Fruit fly (Drosophila melanogaster) whole organism, embryonic: Measurements from ENCODE around the gene heph.

Experiments used
- CG13894 ChIP-seq: fragments of 200-800 bp; sonication (Bioruptor generic); optimal IDR thresholded peaks from 3 replicates; lab custom pipeline; 2018; ENCODE audit warnings: missing biosample characterization, mild to moderate bottlenecking, missing genetic modification characterization, moderate library complexity
- CG14050 ChIP-seq: fragments of 200-800 bp; sonication (Bioruptor generic); IDR thresholded peaks from 3 replicates; pipeline ENCODE4 v1.3.6; 2022; ENCODE audit warnings: missing biosample characterization, missing genetic modification characterization
- CG1647 ChIP-seq: fragments of 200-800 bp; sonication (Bioruptor generic); optimal IDR thresholded peaks from 3 replicates; lab custom pipeline; 2016; ENCODE audit warnings: missing biosample characterization, missing genetic modification characterization
- CG2202 ChIP-seq: fragments of 200-800 bp; sonication (Bioruptor generic); optimal IDR thresholded peaks from 2 replicates; lab custom pipeline; 2018; ENCODE audit warnings: missing biosample characterization, mild to moderate bottlenecking, missing genetic modification characterization
- CG31365 ChIP-seq: fragments of 200-800 bp; sonication (Bioruptor generic); optimal IDR thresholded peaks from 2 replicates; lab custom pipeline; 2018; ENCODE audit warnings: missing biosample characterization, mild to moderate bottlenecking, missing genetic modification characterization
- CG3281 ChIP-seq: fragments of 200-800 bp; sonication (Bioruptor generic); optimal IDR thresholded peaks from 3 replicates; lab custom pipeline; 2017; ENCODE audit warnings: missing biosample characterization, mild to moderate bottlenecking, missing genetic modification characterization
- CG33213 ChIP-seq: fragments of 200-800 bp; sonication (Bioruptor generic); optimal IDR thresholded peaks from 3 replicates; lab custom pipeline; 2016; ENCODE audit warnings: missing biosample characterization, missing genetic modification characterization
- CG4820 ChIP-seq: fragments of 200-800 bp; sonication (Bioruptor generic); optimal IDR thresholded peaks from 3 replicates; lab custom pipeline; 2016; ENCODE audit warnings: missing biosample characterization, missing genetic modification characterization
- CG5953 ChIP-seq: fragments of 200-800 bp; sonication (Bioruptor generic); IDR thresholded peaks from 2 replicates; pipeline ENCODE4 v1.3.6; 2022; ENCODE audit warnings: missing biosample characterization, missing genetic modification characterization
- CG9437 ChIP-seq: fragments of 200-800 bp; sonication (Bioruptor generic); optimal IDR thresholded peaks from 2 replicates; lab custom pipeline; 2018; ENCODE audit warnings: missing biosample characterization, mild to moderate bottlenecking, missing genetic modification characterization
- CG9876 ChIP-seq: fragments of 200-800 bp; sonication (Bioruptor generic); optimal IDR thresholded peaks from 2 replicates; lab custom pipeline; 2016; ENCODE audit warnings: missing biosample characterization, missing genetic modification characterization
- CHES-1-like ChIP-seq: fragments of 200-800 bp; sonication (Bioruptor generic); optimal IDR thresholded peaks from 2 replicates; lab custom pipeline; 2016; ENCODE audit warnings: missing biosample characterization, missing genetic modification characterization
- D ChIP-seq, 2 experiments: fragments of 200-800 bp in 1 of 2; fragments of >200 bp in 1 of 2; sonication (Bioruptor generic) in 1 of 2; optimal IDR thresholded peaks; 2 replicates in 1 of 2; 3 replicates in 1 of 2; lab custom pipeline; 2017; ENCODE audit warnings: mild to moderate bottlenecking in 1 of 2, missing biosample characterization in 1 of 2, missing genetic modification characterization in 1 of 2, missing genetic modification reagents in 1 of 2
- Dad ChIP-seq: fragments of 200-800 bp; sonication (Bioruptor generic); optimal IDR thresholded peaks from 3 replicates; lab custom pipeline; 2016; ENCODE audit warnings: missing biosample characterization, missing genetic modification characterization
- Deaf1 ChIP-seq: fragments of 200-800 bp; optimal IDR thresholded peaks from 3 replicates; lab custom pipeline; 2019; ENCODE audit warnings: missing biosample characterization, mild to moderate bottlenecking, missing genetic modification characterization, moderate library complexity
- Dp ChIP-seq: fragments of 200-800 bp; sonication (Bioruptor generic); optimal IDR thresholded peaks from 2 replicates; lab custom pipeline; 2018; ENCODE audit warnings: missing biosample characterization, mild to moderate bottlenecking, missing genetic modification characterization, moderate library complexity
- Kr ChIP-seq: fragments of 200-800 bp; sonication (Bioruptor generic); optimal IDR thresholded peaks from 2 replicates; lab custom pipeline; 2017; ENCODE audit warnings: missing biosample characterization, mild to moderate bottlenecking, missing genetic modification characterization
- Lhr ChIP-seq: fragments of 200-800 bp; sonication (Bioruptor generic); optimal IDR thresholded peaks from 3 replicates; lab custom pipeline; 2017; ENCODE audit warnings: mild to moderate bottlenecking, missing biosample characterization, missing genetic modification reagents, missing genetic modification characterization
- Med ChIP-seq: fragments of 200-800 bp; sonication (Bioruptor generic); peaks from one replicate; lab custom pipeline; 2016; ENCODE audit warnings: missing biosample characterization, missing genetic modification characterization, mild to moderate bottlenecking, inconsistent platforms, moderate library complexity
- Rfx ChIP-seq: fragments of 200-800 bp; sonication (Bioruptor generic); IDR thresholded peaks from 2 replicates; pipeline ENCODE4 v1.3.6; 2022; ENCODE audit warnings: missing biosample characterization, missing genetic modification characterization
- Sox100B ChIP-seq: fragments of 200-800 bp; sonication (Bioruptor generic); optimal IDR thresholded peaks from 3 replicates; lab custom pipeline; 2018; ENCODE audit warnings: missing biosample characterization, mild to moderate bottlenecking, missing genetic modification characterization
- Trl ChIP-seq, 3 experiments: fragments of >200 bp in 2 of 3; fragments of 200-800 bp in 1 of 3; sonication (Bioruptor generic) in 1 of 3; optimal IDR thresholded peaks; 2 replicates in 1 of 3; 3 replicates in 2 of 3; lab custom pipeline; 2016 to 2017; ENCODE audit warnings: missing biosample characterization in 1 of 3, missing genetic modification characterization in 1 of 3
- bsh ChIP-seq, 2 experiments: fragments of 200-800 bp; sonication (Bioruptor generic); optimal IDR thresholded peaks; 2 replicates each; lab custom pipeline; 2017 to 2018; ENCODE audit warnings: mild to moderate bottlenecking in 2 of 2, missing biosample characterization in 2 of 2, missing genetic modification characterization in 2 of 2, moderate library complexity in 1 of 2
- cad ChIP-seq: fragments of >200 bp; optimal IDR thresholded peaks from 2 replicates; lab custom pipeline; 2017; ENCODE audit warnings: missing biosample characterization, missing genetic modification characterization
- cg ChIP-seq: fragments of 200-800 bp; sonication (Bioruptor generic); optimal IDR thresholded peaks from 3 replicates; lab custom pipeline; 2019; ENCODE audit warnings: missing biosample characterization, mild to moderate bottlenecking, missing genetic modification characterization, moderate library complexity
- chinmo ChIP-seq: fragments of 200-800 bp; sonication (Bioruptor generic); IDR thresholded peaks from 4 replicates; pipeline ENCODE4 v1.3.6; 2022; ENCODE audit warnings: missing biosample characterization, missing genetic modification characterization; ENCODE audit not compliant: partially characterized antibody
- ci ChIP-seq: fragments of 200-800 bp; sonication (Bioruptor generic); IDR thresholded peaks from 3 replicates; pipeline ENCODE4 v1.3.6; 2022; ENCODE audit warnings: missing biosample characterization, missing genetic modification characterization
- corto ChIP-seq: fragments of 200-800 bp; sonication (Bioruptor generic); optimal IDR thresholded peaks from 2 replicates; lab custom pipeline; 2016; ENCODE audit warnings: missing biosample characterization, mild to moderate bottlenecking, missing genetic modification characterization, moderate library complexity
- crol ChIP-seq: fragments of 200-800 bp; sonication (Bioruptor generic); IDR thresholded peaks from 2 replicates; pipeline ENCODE4 v1.3.6; 2022; ENCODE audit warnings: missing biosample characterization, missing genetic modification characterization
- dpn ChIP-seq, 2 experiments: fragments of 200-800 bp; sonication (Bioruptor generic); optimal IDR thresholded peaks; 3 replicates each; lab custom pipeline; 2016; ENCODE audit warnings: missing biosample characterization in 2 of 2, missing genetic modification characterization in 2 of 2
- esg ChIP-seq: fragments of 200-800 bp; sonication (Bioruptor generic); conservative IDR thresholded peaks from 2 replicates; pipeline ENCODE4 v1.3.6; 2022; ENCODE audit warnings: missing biosample characterization, missing genetic modification characterization
- fd3F ChIP-seq: fragments of 200-800 bp; sonication (Bioruptor generic); optimal IDR thresholded peaks from 2 replicates; lab custom pipeline; 2018; ENCODE audit warnings: missing biosample characterization, mild to moderate bottlenecking, missing genetic modification characterization, moderate library complexity
- fru ChIP-seq: fragments of >200 bp; optimal IDR thresholded peaks from 2 replicates; lab custom pipeline; 2017
- ftz-f1 ChIP-seq: fragments of 200-800 bp; sonication (Bioruptor generic); optimal IDR thresholded peaks from 2 replicates; lab custom pipeline; 2016; ENCODE audit warnings: missing biosample characterization, missing genetic modification characterization
- grau ChIP-seq: fragments of 200-800 bp; optimal IDR thresholded peaks from 3 replicates; lab custom pipeline; 2019; ENCODE audit warnings: missing biosample characterization, mild to moderate bottlenecking, missing genetic modification characterization, moderate library complexity
- grn ChIP-seq: fragments of 200-800 bp; sonication (Bioruptor generic); optimal IDR thresholded peaks from 3 replicates; lab custom pipeline; 2017; ENCODE audit warnings: missing biosample characterization, missing genetic modification characterization
- kah ChIP-seq: fragments of 200-800 bp; sonication (Bioruptor generic); optimal IDR thresholded peaks from 2 replicates; lab custom pipeline; 2018; ENCODE audit warnings: missing biosample characterization, mild to moderate bottlenecking, missing genetic modification characterization
- kni ChIP-seq: fragments of 200-800 bp; sonication (Bioruptor generic); optimal IDR thresholded peaks from 3 replicates; lab custom pipeline; 2017; ENCODE audit warnings: mild to moderate bottlenecking, missing biosample characterization, missing genetic modification reagents, missing genetic modification characterization
- mirr ChIP-seq: fragments of 200-800 bp; sonication (Bioruptor generic); optimal IDR thresholded peaks from 3 replicates; lab custom pipeline; 2018; ENCODE audit warnings: missing biosample characterization, mild to moderate bottlenecking, missing genetic modification characterization
- pfk ChIP-seq: fragments of 200-800 bp; sonication (Bioruptor generic); optimal IDR thresholded peaks from 2 replicates; lab custom pipeline; 2018; ENCODE audit warnings: missing biosample characterization, mild to moderate bottlenecking, missing genetic modification characterization, moderate library complexity
- rib ChIP-seq: fragments of 200-800 bp; sonication (Bioruptor generic); IDR thresholded peaks from 2 replicates; pipeline ENCODE4 v1.3.6; 2022; ENCODE audit warnings: missing biosample characterization, missing genetic modification characterization
- row ChIP-seq: fragments of 200-800 bp; sonication (Bioruptor generic); IDR thresholded peaks from 3 replicates; pipeline ENCODE4 v1.3.6; 2022; ENCODE audit warnings: missing biosample characterization, missing genetic modification characterization
- so ChIP-seq: fragments of 200-800 bp; sonication (Bioruptor generic); IDR thresholded peaks from 3 replicates; pipeline ENCODE4 v1.3.6; 2022; ENCODE audit warnings: missing biosample characterization, missing genetic modification characterization
- stwl ChIP-seq: fragments of 200-800 bp; sonication (Bioruptor generic); optimal IDR thresholded peaks from 3 replicates; lab custom pipeline; 2018; ENCODE audit warnings: missing biosample characterization, mild to moderate bottlenecking, missing genetic modification characterization, moderate library complexity
- tgo ChIP-seq: fragments of 200-800 bp; sonication (Bioruptor generic); IDR thresholded peaks from 3 replicates; pipeline ENCODE4 v1.3.6; 2022; ENCODE audit warnings: missing biosample characterization, missing genetic modification characterization
- wdn ChIP-seq: fragments of 200-800 bp; sonication (Bioruptor generic); IDR thresholded peaks from 2 replicates; pipeline ENCODE4 v1.3.6; 2022; ENCODE audit warnings: missing biosample characterization, missing genetic modification characterization
- wek ChIP-seq: fragments of 200-800 bp; sonication (Bioruptor generic); optimal IDR thresholded peaks from 3 replicates; lab custom pipeline; 2018; ENCODE audit warnings: missing biosample characterization, mild to moderate bottlenecking, missing genetic modification characterization, moderate library complexity
- zf30C ChIP-seq: fragments of 200-800 bp; sonication (Bioruptor generic); optimal IDR thresholded peaks from 3 replicates; lab custom pipeline; 2018; ENCODE audit warnings: missing biosample characterization, mild to moderate bottlenecking, missing genetic modification characterization
- zfh2 ChIP-seq: fragments of 200-800 bp; sonication (Bioruptor generic); optimal IDR thresholded peaks from 2 replicates; lab custom pipeline; 2016; ENCODE audit warnings: missing biosample characterization, missing genetic modification characterization

heph gene

DNA sequence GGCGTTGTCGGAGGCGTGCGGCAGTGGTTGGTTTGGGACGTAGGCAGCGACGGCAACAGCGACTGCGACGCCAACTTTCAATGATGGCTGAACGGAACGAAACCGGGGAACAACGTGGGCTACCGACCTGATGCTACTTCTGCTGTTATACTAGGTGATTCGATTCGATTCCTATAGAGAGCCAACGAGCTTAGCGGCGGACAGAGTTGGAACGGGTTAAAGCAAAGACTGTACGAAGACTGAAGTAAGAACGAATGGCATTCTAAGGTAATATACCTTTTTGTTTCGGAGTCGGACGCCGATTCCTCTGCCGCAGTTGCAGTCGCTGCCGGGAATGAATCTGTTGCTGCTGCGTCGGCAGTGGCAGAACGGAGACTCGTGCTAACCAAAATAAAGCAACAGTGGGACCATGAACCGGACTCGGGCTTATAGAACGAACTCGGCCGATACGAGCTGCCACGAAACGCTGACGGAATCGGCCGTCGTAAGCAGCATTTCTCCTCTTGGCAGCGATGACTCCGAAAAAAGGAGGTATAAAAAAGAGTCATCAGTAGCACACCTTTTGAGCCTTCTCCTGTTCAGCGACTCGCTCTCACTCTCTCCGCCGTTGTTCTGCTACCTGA lies 78.1 kb downstream of the heph start (continued):
- no peak for TF ChIP-seq zfh2
- TF ChIP-seq D (optimal IDR thresholded peaks at IDR 0.05; lab: Kevin White, UChicago) = peak; percentile 15
- no peak for TF ChIP-seq D (GFP tag; optimal IDR thresholded peaks at IDR 0.05; lab: Kevin White, UChicago)
- TF ChIP-seq crol = no peak
- no peak for TF ChIP-seq CG14050 (GFP tag; lab: Robert Waterston, UW)
- no peak for TF ChIP-seq Sox100B (GFP tag; lab: Kevin White, UChicago)
- no peak for TF ChIP-seq kah (GFP tag; lab: Kevin White, UChicago)
- TF ChIP-seq Rfx (GFP tag; lab: Robert Waterston, UW) = no peak
- TF ChIP-seq ci (GFP tag; lab: Robert Waterston, UW) = 0 out of 3 replicates have a peak, but pooled peaks have one; percentile 20
- TF ChIP-seq cad = peak; percentile 43
- 0 out of 2 replicates have a peak, but pooled peaks have one; percentile 32 for TF ChIP-seq rib
- no peak for TF ChIP-seq Lhr (GFP tag; lab: Kevin White, UChicago)
- no peak for TF ChIP-seq CG9437 (GFP tag; lab: Kevin White, UChicago)
- TF ChIP-seq Kr = no peak
- TF ChIP-seq Med = peak; percentile 24
- TF ChIP-seq CG3281 (GFP tag; lab: Kevin White, UChicago) = no peak
- peak in 1 of 2 experiments; percentile 38 for TF ChIP-seq Trl (optimal IDR thresholded peaks at IDR 0.05; lab: Kevin White, UChicago)
- TF ChIP-seq Trl (GFP tag; optimal IDR thresholded peaks at IDR 0.05; lab: Kevin White, UChicago) = no peak
- peak; percentile 93 for TF ChIP-seq Deaf1 (tag; lab: Kevin White, UChicago)
- peak; percentile 64 for TF ChIP-seq pfk
- TF ChIP-seq so = no peak
- no peak for TF ChIP-seq grn (GFP tag; lab: Kevin White, UChicago)

DNA sequence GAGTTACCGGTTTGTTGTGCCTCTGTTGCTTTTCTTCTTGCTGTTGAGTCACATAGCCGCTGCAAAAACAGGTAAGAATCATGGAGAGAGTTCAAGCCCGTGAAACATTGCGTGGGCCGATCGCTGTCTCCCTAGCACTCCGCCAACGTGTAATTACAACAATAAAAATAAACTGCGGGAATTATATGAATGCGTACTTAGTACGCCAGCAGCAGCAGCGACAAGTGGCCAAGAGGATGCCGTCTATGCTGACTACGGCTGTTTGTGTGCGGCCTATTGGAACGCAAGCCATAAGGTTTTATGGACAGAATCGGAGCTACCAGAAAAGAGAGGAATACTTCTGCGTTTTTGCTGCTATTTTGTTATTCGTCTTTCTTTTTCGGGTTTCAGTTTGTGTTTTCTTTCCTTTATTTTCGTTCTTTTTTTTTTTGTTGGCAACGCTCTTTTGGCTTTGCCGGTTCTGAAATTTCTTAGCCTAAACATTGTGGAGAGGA lies 79.3 kb downstream of the heph start:
- TF ChIP-seq fd3F (GFP tag; lab: Kevin White, UChicago) (no peak), bsh (GFP tag; optimal IDR thresholded peaks at IDR 0.05; lab: Kevin White, UChicago) (no peak), row (no peak), wek (GFP tag; lab: Kevin White, UChicago) (no peak), zf30C (GFP tag; lab: Kevin White, UChicago) (no peak), CG9876 (no peak), CG33213 (no peak), CG1647 (GFP tag; lab: Kevin White, UChicago) (no peak), chinmo (GFP tag; lab: Robert Waterston, UW) (0 out of 4 replicates have a peak, but pooled peaks have one; percentile 29), cad (peak; percentile 56), kni (GFP tag; lab: Kevin White, UChicago) (peak; percentile 78), CHES-1-like (GFP tag; lab: Kevin White, UChicago) (no peak), dpn (GFP tag; optimal IDR thresholded peaks at IDR 0.05; lab: Kevin White, UChicago) (no peak), CG2202 (tag; lab: Kevin White, UChicago) (no peak), wdn (GFP tag; lab: Robert Waterston, UW) (no peak), CG5953 (GFP tag; lab: Robert Waterston, UW) (no peak), stwl (tag; lab: Kevin White, UChicago) (no peak), cg (GFP tag; lab: Kevin White, UChicago) (no peak), Dad (GFP tag; lab: Kevin White, UChicago) (no peak), corto (GFP tag; lab: Kevin White, UChicago) (no peak), mirr (no peak), Dp (GFP tag; lab: Kevin White, UChicago) (no peak), CG13894 (tag; lab: Kevin White, UChicago) (peak; percentile 8), ftz-f1 (GFP tag; lab: Kevin White, UChicago) (no peak), CG4820 (GFP tag; lab: Kevin White, UChicago) (no peak), tgo (GFP tag; lab: Robert Waterston, UW) (no peak), esg (no peak), CG31365 (no peak), crol (no peak), fru (no peak), grau (tag; lab: Kevin White, UChicago) (no peak)
